Worm (Caenorhabditis elegans) whole organism, L2 larva: Measurements from ENCODE around the gene Y32F6B.9.

Experiments
- F13H6.1 ChIP-seq: sonication (generic microtip); optimal IDR thresholded peaks from 2 replicates; lab custom pipeline; 2016; ENCODE audit warnings: missing genetic modification characterization, missing compliant biosample characterization
- ama-1 ChIP-seq: fragments of 150-350 bp; optimal IDR thresholded peaks from 2 replicates; lab custom pipeline; 2018; ENCODE audit warnings: inconsistent platforms
- ceh-16 ChIP-seq: fragments of 150-350 bp; optimal IDR thresholded peaks from 2 replicates; lab custom pipeline; 2014; ENCODE audit warnings: missing biosample characterization, missing genetic modification characterization
- crh-2 ChIP-seq: sonication (generic microtip); optimal IDR thresholded peaks from 2 replicates; lab custom pipeline; 2017; ENCODE audit warnings: missing biosample characterization, missing genetic modification characterization
- dmd-4 ChIP-seq: sonication (generic microtip); optimal IDR thresholded peaks from 2 replicates; lab custom pipeline; 2017; ENCODE audit warnings: missing biosample characterization, missing genetic modification characterization
- egl-27 ChIP-seq: sonication (generic microtip); optimal IDR thresholded peaks from 3 replicates; lab custom pipeline; 2017; ENCODE audit warnings: missing biosample characterization, missing genetic modification reagents, missing genetic modification characterization
- lin-11 ChIP-seq: fragments of 150-350 bp; sonication (generic microtip); optimal IDR thresholded peaks from 2 replicates; lab custom pipeline; 2014; ENCODE audit warnings: missing biosample characterization, missing genetic modification characterization, inconsistent platforms, mixed read lengths
- lin-39 ChIP-seq: fragments of 150-350 bp; optimal IDR thresholded peaks from 2 replicates; lab custom pipeline; 2014; ENCODE audit warnings: missing biosample characterization, missing genetic modification reagents, missing genetic modification characterization
- lsy-2 ChIP-seq, 2 experiments: fragments of 150-350 bp in 1 of 2; sonication (generic microtip) in 1 of 2; optimal IDR thresholded peaks; 2 replicates each; lab custom pipeline; 2014 to 2017; ENCODE audit warnings: missing biosample characterization in 2 of 2, missing genetic modification characterization in 2 of 2
- mab-5 ChIP-seq: fragments of 150-350 bp; optimal IDR thresholded peaks from 2 replicates; lab custom pipeline; 2014; ENCODE audit warnings: missing biosample characterization, missing genetic modification characterization
- mdl-1 ChIP-seq, 2 experiments: fragments of 150-350 bp in 1 of 2; sonication (generic microtip) in 1 of 2; optimal IDR thresholded peaks; 2 replicates each; lab custom pipeline; 2017; ENCODE audit warnings: missing biosample characterization in 2 of 2, missing genetic modification characterization in 2 of 2
- nhr-129 ChIP-seq: fragments of 150-350 bp; optimal IDR thresholded peaks from 2 replicates; lab custom pipeline; 2014; ENCODE audit warnings: missing biosample characterization, missing genetic modification characterization
- nhr-21 ChIP-seq: fragments of 150-350 bp; optimal IDR thresholded peaks from 2 replicates; lab custom pipeline; 2014; ENCODE audit warnings: missing biosample characterization, missing genetic modification characterization
- nhr-25 ChIP-seq: fragments of 150-350 bp; sonication (generic microtip); optimal IDR thresholded peaks from 3 replicates; lab custom pipeline; 2014; ENCODE audit warnings: missing biosample characterization, missing genetic modification characterization
- nhr-77 ChIP-seq: fragments of 150-350 bp; optimal IDR thresholded peaks from 2 replicates; lab custom pipeline; 2014; ENCODE audit warnings: missing biosample characterization, missing genetic modification characterization
- sma-3 ChIP-seq: sonication (generic microtip); optimal IDR thresholded peaks from 2 replicates; lab custom pipeline; 2016; ENCODE audit warnings: missing genetic modification reagents, missing genetic modification characterization, missing compliant biosample characterization
- snpc-4 ChIP-seq: fragments of 150-350 bp; optimal IDR thresholded peaks from 2 replicates; lab custom pipeline; 2014; ENCODE audit warnings: missing biosample characterization, missing genetic modification characterization
- unc-62 ChIP-seq: fragments of 150-350 bp; optimal IDR thresholded peaks from 2 replicates; lab custom pipeline; 2014; ENCODE audit warnings: missing biosample characterization, missing genetic modification reagents, missing genetic modification characterization
- zag-1 ChIP-seq: fragments of 150-350 bp; optimal IDR thresholded peaks from 2 replicates; lab custom pipeline; 2014; ENCODE audit warnings: missing biosample characterization, missing genetic modification characterization
- ztf-11 ChIP-seq: sonication (generic microtip); optimal IDR thresholded peaks from 2 replicates; lab custom pipeline; 2017; ENCODE audit warnings: missing biosample characterization, missing genetic modification characterization
- ztf-4 ChIP-seq: fragments of 150-350 bp; optimal IDR thresholded peaks from 2 replicates; lab custom pipeline; 2014; ENCODE audit warnings: missing biosample characterization, missing genetic modification characterization

The Y32F6B.9 gene

DNA sequence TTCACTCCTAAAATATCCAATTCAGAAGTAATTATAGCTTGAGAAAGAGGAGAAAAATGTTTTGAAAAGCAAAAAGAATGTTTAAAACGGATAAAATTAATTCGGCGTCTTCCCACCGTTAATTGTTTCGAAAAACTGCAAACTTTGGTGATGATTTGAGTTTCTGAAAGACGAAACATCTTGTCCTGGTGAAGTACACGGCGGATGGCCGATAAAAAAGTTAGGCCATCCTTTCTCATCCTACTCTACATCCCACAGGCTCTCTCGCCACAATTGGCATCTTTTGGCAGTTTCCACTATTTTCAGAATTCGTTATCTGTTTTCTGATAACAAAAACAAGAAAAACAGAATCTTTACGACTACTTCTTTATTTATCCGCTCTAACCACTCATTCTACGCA lies 47.4 kb downstream of the Y32F6B.9 start, which contains the start of the genes C35A5.8 and hda-11 (continued):
- TF ChIP-seq ama-1 (lab: Kevin White, UChicago) (no peak), sma-3 (GFP tag; lab: Kevin White, UChicago) (peak; percentile 62), nhr-21 (peak; percentile 30), ztf-11 (tag; lab: Kevin White, UChicago) (no peak), ceh-16 (no peak), unc-62 (GFP tag; lab: Kevin White, UChicago) (no peak), crh-2 (peak; percentile 64), snpc-4 (tag; lab: Kevin White, UChicago) (peak; percentile 14), nhr-77 (no peak), lsy-2 (tag; optimal IDR thresholded peaks at IDR 0.05; lab: Kevin White, UChicago) (peak; percentile 65 to 75), dmd-4 (tag; lab: Kevin White, UChicago) (no peak), egl-27 (tag; lab: Kevin White, UChicago) (no peak), F13H6.1 (peak; percentile 73), lin-11 (tag; lab: Kevin White, UChicago) (no peak), zag-1 (no peak), mab-5 (no peak), lin-39 (no peak), ztf-4 (no peak), mdl-1 (tag; optimal IDR thresholded peaks at IDR 0.05; lab: Kevin White, UChicago) (no peak), nhr-25 (no peak), nhr-129 (tag; lab: Kevin White, UChicago) (peak; percentile 62)
